Fruit fly (Drosophila melanogaster) whole organism, prepupa: ENCODE results near the gene CG5214.
A peak's percentile ranks its signal among the peaks of the same experiment; 100 is the strongest.

Experiments
- Blimp-1 ChIP-seq: fragments of 200-800 bp; sonication (Bioruptor generic); optimal IDR thresholded peaks from 3 replicates; lab custom pipeline; 2017; ENCODE audit warnings: missing biosample characterization, missing genetic modification characterization, mild to moderate bottlenecking, moderate library complexity, missing genetic modification reagents
- CG10631 ChIP-seq: fragments of 200-800 bp; sonication (Bioruptor generic); optimal IDR thresholded peaks from 2 replicates; lab custom pipeline; 2016; ENCODE audit warnings: missing biosample characterization, missing genetic modification characterization
- CG11762 ChIP-seq: fragments of 200-800 bp; sonication (Bioruptor generic); optimal IDR thresholded peaks from 3 replicates; lab custom pipeline; 2016; ENCODE audit warnings: missing biosample characterization, missing genetic modification characterization; ENCODE audit not compliant: insufficient read depth
- CG11902 ChIP-seq: fragments of 200-800 bp; sonication (Bioruptor generic); optimal IDR thresholded peaks from 3 replicates; lab custom pipeline; 2016; ENCODE audit warnings: missing biosample characterization, missing genetic modification characterization
- CG1621 ChIP-seq: fragments of 200-800 bp; sonication (Bioruptor generic); optimal IDR thresholded peaks from 3 replicates; lab custom pipeline; 2018; ENCODE audit warnings: missing biosample characterization, mild to moderate bottlenecking, missing genetic modification characterization
- CG16779 ChIP-seq: fragments of 200-800 bp; sonication (Bioruptor generic); optimal IDR thresholded peaks from 3 replicates; lab custom pipeline; 2017; ENCODE audit warnings: missing biosample characterization, mild to moderate bottlenecking, missing genetic modification characterization
- CG3032 ChIP-seq: fragments of 200-800 bp; optimal IDR thresholded peaks from 2 replicates; lab custom pipeline; 2019; ENCODE audit warnings: missing biosample characterization, mild to moderate bottlenecking, missing genetic modification characterization, moderate library complexity
- CG32006 ChIP-seq: fragments of 200-800 bp; sonication (Bioruptor generic); optimal IDR thresholded peaks from 3 replicates; lab custom pipeline; 2017; ENCODE audit warnings: missing biosample characterization, mild to moderate bottlenecking, missing genetic modification characterization
- CG34406 ChIP-seq: fragments of 200-800 bp; sonication (Bioruptor generic); optimal IDR thresholded peaks from 3 replicates; lab custom pipeline; 2016; ENCODE audit warnings: missing biosample characterization, missing genetic modification characterization
- CG4318 ChIP-seq: fragments of 200-800 bp; sonication (Bioruptor generic); optimal IDR thresholded peaks from 3 replicates; lab custom pipeline; 2017; ENCODE audit warnings: missing biosample characterization, mild to moderate bottlenecking, missing genetic modification characterization
- CG6163 ChIP-seq: fragments of 200-800 bp; sonication (Bioruptor generic); IDR thresholded peaks from 3 replicates; pipeline ENCODE4 v1.3.6; 2022; ENCODE audit warnings: missing biosample characterization, missing genetic modification characterization
- CG6276 ChIP-seq: fragments of 200-800 bp; sonication (Bioruptor generic); optimal IDR thresholded peaks from 2 replicates; lab custom pipeline; 2017; ENCODE audit warnings: missing biosample characterization, mild to moderate bottlenecking, missing genetic modification characterization
- CG7368 ChIP-seq: fragments of 200-800 bp; sonication (Bioruptor generic); optimal IDR thresholded peaks from 3 replicates; lab custom pipeline; 2016; ENCODE audit warnings: missing biosample characterization, missing genetic modification characterization
- CG8319 ChIP-seq: fragments of 200-800 bp; sonication (Bioruptor generic); optimal IDR thresholded peaks from 3 replicates; lab custom pipeline; 2016; ENCODE audit warnings: missing biosample characterization, missing genetic modification characterization
- CG8632 ChIP-seq: fragments of 200-800 bp; sonication (Bioruptor generic); optimal IDR thresholded peaks from 3 replicates; lab custom pipeline; 2016; ENCODE audit warnings: missing biosample characterization, missing genetic modification characterization
- CG9139 ChIP-seq: fragments of 200-800 bp; sonication (Bioruptor generic); optimal IDR thresholded peaks from 3 replicates; lab custom pipeline; 2017; ENCODE audit warnings: missing biosample characterization, mild to moderate bottlenecking, missing genetic modification characterization
- Eip75B ChIP-seq: fragments of 200-800 bp; sonication (Bioruptor generic); optimal IDR thresholded peaks from 3 replicates; lab custom pipeline; 2016; ENCODE audit warnings: missing biosample characterization, missing genetic modification characterization
- Eip78C ChIP-seq: fragments of 200-800 bp; sonication (Bioruptor generic); peaks from one replicate; lab custom pipeline; 2016; ENCODE audit warnings: missing biosample characterization, missing genetic modification characterization
- Eip93F ChIP-seq: fragments of 200-800 bp; sonication (Bioruptor generic); optimal IDR thresholded peaks from 2 replicates; lab custom pipeline; 2016; ENCODE audit warnings: missing biosample characterization, mild to moderate bottlenecking, missing genetic modification characterization
- Ets21C ChIP-seq: fragments of 200-800 bp; sonication (Bioruptor generic); optimal IDR thresholded peaks from 3 replicates; lab custom pipeline; 2016; ENCODE audit warnings: missing biosample characterization, missing genetic modification characterization
- Ets96B ChIP-seq: fragments of 200-800 bp; optimal IDR thresholded peaks from 2 replicates; lab custom pipeline; 2019; ENCODE audit warnings: missing biosample characterization, mild to moderate bottlenecking, missing genetic modification characterization, moderate library complexity
- Hr38 ChIP-seq: sonication (Bioruptor generic); optimal IDR thresholded peaks from 2 replicates; lab custom pipeline; 2016; ENCODE audit warnings: missing biosample characterization, missing genetic modification characterization
- Hr39 ChIP-seq: fragments of 200-800 bp; sonication (Bioruptor generic); optimal IDR thresholded peaks from 2 replicates; lab custom pipeline; 2016; ENCODE audit warnings: missing biosample characterization, missing genetic modification characterization
- Hr4 ChIP-seq: fragments of 200-800 bp; sonication (Bioruptor generic); optimal IDR thresholded peaks from 3 replicates; lab custom pipeline; 2016; ENCODE audit warnings: missing biosample characterization, missing genetic modification characterization
- Met ChIP-seq: fragments of 200-800 bp; sonication (Bioruptor generic); optimal IDR thresholded peaks from 3 replicates; lab custom pipeline; 2016; ENCODE audit warnings: missing biosample characterization, missing genetic modification characterization
- OdsH ChIP-seq: fragments of 200-800 bp; sonication (Bioruptor generic); optimal IDR thresholded peaks from 3 replicates; lab custom pipeline; 2016; ENCODE audit warnings: missing biosample characterization, missing genetic modification characterization
- Smox ChIP-seq: fragments of 200-800 bp; sonication (Bioruptor generic); optimal IDR thresholded peaks from 3 replicates; lab custom pipeline; 2016; ENCODE audit warnings: missing biosample characterization, missing genetic modification characterization
- Sox102F ChIP-seq: fragments of 200-800 bp; sonication (Bioruptor generic); optimal IDR thresholded peaks from 2 replicates; lab custom pipeline; 2016; ENCODE audit warnings: missing biosample characterization, mild to moderate bottlenecking, missing genetic modification characterization
- Sox14 ChIP-seq: fragments of 200-800 bp; sonication (Bioruptor generic); optimal IDR thresholded peaks from 3 replicates; lab custom pipeline; 2016; ENCODE audit warnings: missing biosample characterization, missing genetic modification characterization
- Sox15 ChIP-seq: fragments of 200-800 bp; sonication (Bioruptor generic); optimal IDR thresholded peaks from 3 replicates; lab custom pipeline; 2016; ENCODE audit warnings: missing biosample characterization, missing genetic modification characterization
- achi ChIP-seq: fragments of 200-800 bp; sonication (Bioruptor generic); optimal IDR thresholded peaks from 3 replicates; lab custom pipeline; 2016; ENCODE audit warnings: missing biosample characterization, missing genetic modification characterization
- acj6 ChIP-seq: fragments of 200-800 bp; sonication (Bioruptor generic); optimal IDR thresholded peaks from 3 replicates; lab custom pipeline; 2016; ENCODE audit warnings: missing biosample characterization, missing genetic modification characterization
- dac ChIP-seq: fragments of 200-800 bp; sonication (Bioruptor generic); optimal IDR thresholded peaks from 2 replicates; lab custom pipeline; 2017; ENCODE audit warnings: missing biosample characterization, mild to moderate bottlenecking, missing genetic modification characterization
- eg ChIP-seq: fragments of 200-800 bp; sonication (Bioruptor generic); IDR thresholded peaks from 3 replicates; pipeline ENCODE4 v1.3.6; 2022; ENCODE audit warnings: missing biosample characterization, missing genetic modification characterization
- fd59A ChIP-seq: fragments of 200-800 bp; sonication (Bioruptor generic); optimal IDR thresholded peaks from 2 replicates; lab custom pipeline; 2017; ENCODE audit warnings: missing biosample characterization, mild to moderate bottlenecking, missing genetic modification characterization, missing genetic modification reagents
- fkh ChIP-seq: fragments of 200-800 bp; sonication (Bioruptor generic); optimal IDR thresholded peaks from 3 replicates; lab custom pipeline; 2017; ENCODE audit warnings: missing biosample characterization, mild to moderate bottlenecking, missing genetic modification characterization, moderate library complexity
- lz ChIP-seq: fragments of 200-800 bp; sonication (Bioruptor generic); optimal IDR thresholded peaks from 3 replicates; lab custom pipeline; 2016; ENCODE audit warnings: missing biosample characterization, missing genetic modification characterization
- net ChIP-seq: fragments of 200-800 bp; sonication (Bioruptor generic); optimal IDR thresholded peaks from 3 replicates; lab custom pipeline; 2016; ENCODE audit warnings: missing biosample characterization, missing genetic modification characterization
- salr ChIP-seq, 2 experiments: fragments of 200-800 bp; sonication (Bioruptor generic); optimal IDR thresholded peaks; 3 replicates each; lab custom pipeline; 2016 to 2018; ENCODE audit warnings: missing biosample characterization in 2 of 2, missing genetic modification characterization in 2 of 2, mild to moderate bottlenecking in 1 of 2
- spab ChIP-seq: fragments of 200-800 bp; sonication (Bioruptor generic); optimal IDR thresholded peaks from 2 replicates; lab custom pipeline; 2017; ENCODE audit warnings: missing biosample characterization, mild to moderate bottlenecking, missing genetic modification characterization, missing genetic modification reagents
- topi ChIP-seq: fragments of 200-800 bp; sonication (Bioruptor generic); optimal IDR thresholded peaks from 3 replicates; lab custom pipeline; 2016; ENCODE audit warnings: missing biosample characterization, missing genetic modification characterization
- vri ChIP-seq: fragments of 200-800 bp; sonication (Bioruptor generic); optimal IDR thresholded peaks from 3 replicates; lab custom pipeline; 2016; ENCODE audit warnings: missing biosample characterization, mild to moderate bottlenecking, missing genetic modification characterization

The CG5214 gene

dm6 chr3R:11200885-11201421 lies 43.1 kb upstream of the CG5214 start (continued):
- TF ChIP-seq topi (GFP tag; lab: Kevin White, UChicago): peak; percentile 68
- no peak for TF ChIP-seq dac (GFP tag; lab: Kevin White, UChicago)
- TF ChIP-seq CG11762: peak; percentile 41
- peak; percentile 70 for TF ChIP-seq Sox102F
- no peak for TF ChIP-seq Hr38 (GFP tag; lab: Kevin White, UChicago)
- TF ChIP-seq fd59A (GFP tag; lab: Kevin White, UChicago): no peak
- no peak for TF ChIP-seq CG1621
- peak; percentile 44 for TF ChIP-seq Sox14 (GFP tag; lab: Kevin White, UChicago)
- TF ChIP-seq acj6 (GFP tag; lab: Kevin White, UChicago): peak; percentile 74
- TF ChIP-seq CG3032: peak; percentile 37
- peak; percentile 30 for TF ChIP-seq spab (GFP tag; lab: Kevin White, UChicago)
- no peak for TF ChIP-seq Ets21C (GFP tag; lab: Kevin White, UChicago)
- peak; percentile 47 for TF ChIP-seq CG16779 (tag; lab: Kevin White, UChicago)
- TF ChIP-seq CG32006 (GFP tag; lab: Kevin White, UChicago): peak; percentile 71
- TF ChIP-seq fkh (GFP tag; lab: Kevin White, UChicago): peak; percentile 53
- peak; percentile 79 for TF ChIP-seq Eip78C (GFP tag; lab: Kevin White, UChicago)
- peak; percentile 59 for TF ChIP-seq CG8632 (GFP tag; lab: Kevin White, UChicago)
- no peak for TF ChIP-seq CG4318 (GFP tag; lab: Kevin White, UChicago)
- TF ChIP-seq Ets96B (tag; lab: Kevin White, UChicago): peak; percentile 55
- TF ChIP-seq CG6276: peak; percentile 42
- TF ChIP-seq Sox15: peak; percentile 50
- TF ChIP-seq net (GFP tag; lab: Kevin White, UChicago): peak; percentile 68
- TF ChIP-seq Met: peak; percentile 68
- TF ChIP-seq Hr39 (GFP tag; lab: Kevin White, UChicago): peak; percentile 34
- no peak for TF ChIP-seq CG8319 (GFP tag; lab: Kevin White, UChicago)
- TF ChIP-seq CG34406 (GFP tag; lab: Kevin White, UChicago): peak; percentile 66
- TF ChIP-seq CG7368: peak; percentile 53
- TF ChIP-seq CG10631: peak; percentile 62
- peak; percentile 65 for TF ChIP-seq Smox (GFP tag; lab: Kevin White, UChicago)
- peak; percentile 68 for TF ChIP-seq lz (GFP tag; lab: Kevin White, UChicago)
- TF ChIP-seq OdsH (GFP tag; lab: Kevin White, UChicago): peak; percentile 74
- peak; percentile 48 for TF ChIP-seq Eip75B (GFP tag; lab: Kevin White, UChicago)
- peak; percentile 71; the same call in 1 of the 3 replicates for TF ChIP-seq CG6163 (GFP tag; lab: Robert Waterston, UW)
- TF ChIP-seq CG9139 (GFP tag; lab: Kevin White, UChicago): no peak
- peak; percentile 42 for TF ChIP-seq CG11902 (GFP tag; lab: Kevin White, UChicago)
- peak; percentile 61 for TF ChIP-seq eg (GFP tag; lab: Robert Waterston, UW)
- peak; percentile 61 for TF ChIP-seq Hr4
- peak in 1 of 2 experiments; percentile 41 for TF ChIP-seq salr (GFP tag; optimal IDR thresholded peaks at IDR 0.05; lab: Kevin White, UChicago)
- peak; percentile 74 for TF ChIP-seq Eip93F (GFP tag; lab: Kevin White, UChicago)
- TF ChIP-seq achi (GFP tag; lab: Kevin White, UChicago): peak; percentile 59
- TF ChIP-seq vri (GFP tag; lab: Kevin White, UChicago): peak; percentile 98
- no peak for TF ChIP-seq Blimp-1
- TF ChIP-seq, all 60 proteins: peak for 47
